Worm (Caenorhabditis elegans) whole organism, mixed stage, embryonic: ENCODE data around the gene C18D4.12.

Source experiments
- M03D4.4 ChIP-seq: sonication (generic microtip); optimal IDR thresholded peaks from 2 replicates; lab custom pipeline; 2017; ENCODE audit warnings: mild to moderate bottlenecking, missing genetic modification characterization, missing compliant biosample characterization
- bed-3 ChIP-seq: fragments of 200-800 bp; sonication (Bioruptor generic); optimal IDR thresholded peaks from 3 replicates; lab custom pipeline; 2018; ENCODE audit warnings: mild to moderate bottlenecking, missing genetic modification characterization, moderate library complexity, missing compliant biosample characterization
- ceh-39 ChIP-seq: fragments of 150-350 bp; optimal IDR thresholded peaks from 2 replicates; lab custom pipeline; 2014; ENCODE audit warnings: missing biosample characterization, missing genetic modification characterization
- ceh-43 ChIP-seq: fragments of 200-800 bp; sonication (Bioruptor generic); optimal IDR thresholded peaks from 2 replicates; lab custom pipeline; 2018; ENCODE audit warnings: mild to moderate bottlenecking, missing genetic modification characterization, moderate library complexity, missing compliant biosample characterization
- ceh-83 ChIP-seq: fragments of 200-800 bp; sonication (Bioruptor generic); optimal IDR thresholded peaks from 2 replicates; lab custom pipeline; 2018; ENCODE audit warnings: mild to moderate bottlenecking, missing genetic modification characterization, missing compliant biosample characterization
- ces-1 ChIP-seq: fragments of 150-350 bp; optimal IDR thresholded peaks from 2 replicates; lab custom pipeline; 2014; ENCODE audit warnings: missing biosample characterization, missing genetic modification reagents, missing genetic modification characterization
- cnd-1 ChIP-seq: fragments of 200-800 bp; sonication (Bioruptor generic); optimal IDR thresholded peaks from 2 replicates; lab custom pipeline; 2018; ENCODE audit warnings: mild to moderate bottlenecking, missing genetic modification characterization, missing compliant biosample characterization
- elt-1 ChIP-seq: sonication (generic microtip); optimal IDR thresholded peaks from 2 replicates; lab custom pipeline; 2017; ENCODE audit warnings: missing genetic modification characterization, mild to moderate bottlenecking, missing compliant biosample characterization, antibody characterized with exemption, moderate library complexity, borderline replicate concordance; ENCODE audit not compliant: insufficient read depth
- elt-3 ChIP-seq: fragments of 150-350 bp; optimal IDR thresholded peaks from 2 replicates; lab custom pipeline; 2014; ENCODE audit warnings: missing biosample characterization, missing genetic modification characterization
- flh-1 ChIP-seq: fragments of 200-800 bp; sonication (Bioruptor generic); optimal IDR thresholded peaks from 2 replicates; lab custom pipeline; 2018; ENCODE audit warnings: mild to moderate bottlenecking, missing genetic modification characterization, moderate library complexity, missing compliant biosample characterization
- ham-2 ChIP-seq: fragments of 200-800 bp; sonication (Bioruptor generic); optimal IDR thresholded peaks from 2 replicates; lab custom pipeline; 2018; ENCODE audit warnings: mild to moderate bottlenecking, missing genetic modification characterization, missing compliant biosample characterization
- hlh-1 ChIP-seq: fragments of 150-350 bp; optimal IDR thresholded peaks from 2 replicates; lab custom pipeline; 2014; ENCODE audit warnings: missing biosample characterization, missing genetic modification reagents, missing genetic modification characterization
- lin-13 ChIP-seq: fragments of 150-350 bp; optimal IDR thresholded peaks from 2 replicates; lab custom pipeline; 2014; ENCODE audit warnings: missing biosample characterization, missing genetic modification characterization
- lin-32 ChIP-seq: fragments of 200-800 bp; sonication (Bioruptor generic); optimal IDR thresholded peaks from 2 replicates; lab custom pipeline; 2018; ENCODE audit warnings: mild to moderate bottlenecking, missing genetic modification characterization, missing compliant biosample characterization
- lsy-2 ChIP-seq: fragments of 150-350 bp; optimal IDR thresholded peaks from 2 replicates; lab custom pipeline; 2014; ENCODE audit warnings: missing biosample characterization, missing genetic modification characterization
- mab-5 ChIP-seq: fragments of 150-350 bp; optimal IDR thresholded peaks from 2 replicates; lab custom pipeline; 2014; ENCODE audit warnings: missing biosample characterization, missing genetic modification characterization
- mep-1 ChIP-seq: fragments of 150-350 bp; optimal IDR thresholded peaks from 2 replicates; lab custom pipeline; 2017; ENCODE audit warnings: missing biosample characterization, missing genetic modification reagents, missing genetic modification characterization, inconsistent platforms
- mls-2 ChIP-seq: sonication (generic microtip); optimal IDR thresholded peaks from 2 replicates; lab custom pipeline; 2016; ENCODE audit warnings: mild to moderate bottlenecking, missing genetic modification characterization, moderate library complexity, missing compliant biosample characterization
- nhr-12 ChIP-seq: fragments of 150-350 bp; optimal IDR thresholded peaks from 2 replicates; lab custom pipeline; 2014; ENCODE audit warnings: missing biosample characterization, missing genetic modification characterization
- nhr-2 ChIP-seq: fragments of 150-350 bp; optimal IDR thresholded peaks from 2 replicates; lab custom pipeline; 2014; ENCODE audit warnings: missing biosample characterization, missing genetic modification characterization
- nhr-237 ChIP-seq: fragments of 150-350 bp; optimal IDR thresholded peaks from 2 replicates; lab custom pipeline; 2014; ENCODE audit warnings: missing biosample characterization, missing genetic modification characterization
- nhr-28 ChIP-seq: fragments of 150-350 bp; optimal IDR thresholded peaks from 2 replicates; lab custom pipeline; 2014; ENCODE audit warnings: missing biosample characterization, missing genetic modification characterization
- nhr-76 ChIP-seq: sonication (generic microtip); optimal IDR thresholded peaks from 2 replicates; lab custom pipeline; 2017; ENCODE audit warnings: missing biosample characterization, missing genetic modification characterization
- pha-4 ChIP-seq: fragments of 150-350 bp; optimal IDR thresholded peaks from 2 replicates; lab custom pipeline; 2018; ENCODE audit warnings: missing biosample characterization, missing genetic modification reagents, missing genetic modification characterization
- sptf-1 ChIP-seq: sonication (generic microtip); optimal IDR thresholded peaks from 2 replicates; lab custom pipeline; 2017; ENCODE audit warnings: mild to moderate bottlenecking, missing genetic modification characterization, moderate library complexity, missing compliant biosample characterization
- tbx-8 ChIP-seq: fragments of 200-800 bp; sonication (Bioruptor generic); optimal IDR thresholded peaks from 2 replicates; lab custom pipeline; 2018; ENCODE audit warnings: mild to moderate bottlenecking, missing genetic modification characterization, moderate library complexity, missing compliant biosample characterization
- unc-120 ChIP-seq: sonication (generic microtip); optimal IDR thresholded peaks from 2 replicates; lab custom pipeline; 2017; ENCODE audit warnings: missing genetic modification characterization, missing compliant biosample characterization; ENCODE audit not compliant: poor library complexity, severe bottlenecking
- unc-62 ChIP-seq: fragments of 150-350 bp; optimal IDR thresholded peaks from 2 replicates; lab custom pipeline; 2014; ENCODE audit warnings: missing biosample characterization, missing genetic modification reagents, missing genetic modification characterization
- zip-8 ChIP-seq: fragments of 150-350 bp; optimal IDR thresholded peaks from 2 replicates; lab custom pipeline; 2014; ENCODE audit warnings: missing biosample characterization, missing genetic modification characterization
- ztf-11 ChIP-seq: fragments of 150-350 bp; optimal IDR thresholded peaks from 2 replicates; lab custom pipeline; 2014; ENCODE audit warnings: missing biosample characterization, missing genetic modification characterization

Gene C18D4.12

ce11 chrV:17558377-17558776, 28.0 kb upstream of the C18D4.12 start, which contains the start of gene fbxa-174:
Gene fbxa-174, minus strand, starts transcription at chrV:17558477.
- TF ChIP-seq M03D4.4 (no peak), mab-5 (tag; lab: Kevin White, UChicago) (no peak), mep-1 (tag; lab: Kevin White, UChicago) (no peak), ces-1 (no peak), sptf-1 (no peak), nhr-237 (tag; lab: Kevin White, UChicago) (no peak), unc-120 (no peak), ceh-83 (GFP tag; lab: Kevin White, UChicago) (no peak), ham-2 (GFP tag; lab: Kevin White, UChicago) (no peak), ztf-11 (tag; lab: Kevin White, UChicago) (no peak), elt-1 (no peak), pha-4 (tag; lab: Kevin White, UChicago) (no peak), flh-1 (no peak), zip-8 (no peak), lin-13 (tag; lab: Kevin White, UChicago) (no peak)

DNA sequence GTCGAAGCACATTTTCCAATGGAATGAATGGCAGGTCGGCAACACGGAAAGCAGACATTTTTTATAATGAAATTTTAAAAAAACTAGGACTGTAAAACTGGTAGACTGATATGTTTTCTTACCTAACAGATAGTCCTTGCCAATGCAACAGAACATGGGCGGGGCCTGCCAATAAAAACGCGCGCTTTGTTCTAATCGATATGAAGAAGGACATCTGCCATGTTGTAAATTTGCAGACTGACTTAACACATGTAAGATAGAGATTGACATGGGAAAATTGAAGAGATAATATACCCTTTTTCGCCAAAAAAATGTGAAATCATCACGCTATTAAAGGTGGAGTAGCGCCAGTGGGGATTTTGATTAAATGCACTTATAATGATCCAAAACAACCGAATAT, 22.4 kb upstream of the C18D4.12 start, which contains the start of gene C38D9.8:
Gene C38D9.8, minus strand, starts transcription at position 101 of the 400 bp plus-strand sequence.
- TF ChIP-seq nhr-2, result no peak

DNA sequence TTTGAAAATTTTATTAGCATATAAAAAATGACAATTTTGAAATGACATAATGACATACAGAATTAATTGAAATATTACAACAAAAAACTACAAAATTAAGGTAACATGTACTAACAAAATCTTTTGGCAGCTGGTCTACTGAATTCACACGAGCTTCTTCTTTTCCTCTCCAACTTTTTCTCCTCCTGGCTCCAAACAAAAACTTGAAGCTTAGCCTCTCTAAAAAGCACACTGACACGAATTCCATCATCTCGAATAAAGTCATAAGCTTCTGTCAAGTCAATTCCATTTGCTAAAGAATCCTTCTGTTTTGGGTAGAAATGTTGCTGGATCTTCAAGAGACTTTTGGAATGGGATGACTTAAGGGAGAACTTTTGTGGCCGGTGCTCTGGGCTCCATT, 21.0 kb upstream of the C18D4.12 start:
- TF ChIP-seq ceh-43, result no peak
- no peak for TF ChIP-seq hlh-1
- no peak for TF ChIP-seq unc-120
- no peak for TF ChIP-seq unc-62 (GFP tag; lab: Kevin White, UChicago)
- TF ChIP-seq nhr-76, result no peak

- TF ChIP-seq sptf-1, result no peak
- TF ChIP-seq nhr-2, result no peak
- no peak for TF ChIP-seq tbx-8 (GFP tag; lab: Kevin White, UChicago)
- TF ChIP-seq elt-1, result no peak
- TF ChIP-seq M03D4.4, result no peak
- TF ChIP-seq ztf-11 (tag; lab: Kevin White, UChicago), result no peak
- TF ChIP-seq mls-2 (tag; lab: Kevin White, UChicago), result no peak
- TF ChIP-seq nhr-12 (tag; lab: Kevin White, UChicago), result no peak
- TF ChIP-seq ceh-43, result no peak
- TF ChIP-seq ceh-39 (tag; lab: Kevin White, UChicago), result no peak
- TF ChIP-seq zip-8, result no peak
- TF ChIP-seq nhr-76, result no peak
- no peak for TF ChIP-seq flh-1
- TF ChIP-seq nhr-28, result no peak
Measured at ce11 chrV:17549362-17549761, 19.0 kb upstream of the C18D4.12 start, which contains the start of gene fbxa-176. Gene fbxa-176, plus strand, starts transcription at chrV:17549675.

- no peak for TF ChIP-seq pha-4 (tag; lab: Kevin White, UChicago)
- TF ChIP-seq lin-32 (GFP tag; lab: Kevin White, UChicago), result no peak
- TF ChIP-seq cnd-1 (tag; lab: Kevin White, UChicago), result no peak
- no peak for TF ChIP-seq elt-1
- TF ChIP-seq bed-3 (GFP tag; lab: Kevin White, UChicago), result no peak
- no peak for TF ChIP-seq lsy-2 (tag; lab: Kevin White, UChicago)
Measured at ce11 chrV:17548635-17549034, 18.2 kb upstream of the C18D4.12 start.

ce11 chrV:17546931-17547330, 16.5 kb upstream of the C18D4.12 start:
- TF ChIP-seq ztf-11 (tag; lab: Kevin White, UChicago) (no peak), elt-3 (tag; lab: Kevin White, UChicago) (no peak), nhr-12 (tag; lab: Kevin White, UChicago) (no peak), mab-5 (tag; lab: Kevin White, UChicago) (no peak), zip-8 (no peak), ceh-43 (no peak), pha-4 (tag; lab: Kevin White, UChicago) (no peak), mls-2 (tag; lab: Kevin White, UChicago) (no peak), bed-3 (GFP tag; lab: Kevin White, UChicago) (no peak), M03D4.4 (no peak), lsy-2 (tag; lab: Kevin White, UChicago) (no peak), lin-13 (tag; lab: Kevin White, UChicago) (no peak)
